Worm (Caenorhabditis elegans) whole organism, young adult: ENCODE measurements around the gene Y41C4A.18.

Experiments used
- B0019.2 ChIP-seq: fragments of 200-800 bp; sonication (Bioruptor generic); conservative IDR thresholded peaks from 2 replicates; pipeline ENCODE4 v1.3.6; 2022; ENCODE audit warnings: missing genetic modification reagents, missing genetic modification characterization, missing compliant biosample characterization
- B0035.1 ChIP-seq: sonication (generic microtip); optimal IDR thresholded peaks from 2 replicates; lab custom pipeline; 2016; ENCODE audit warnings: missing genetic modification characterization, mild to moderate bottlenecking, missing compliant biosample characterization, missing genotype, missing genetic modification reagents
- C06A6.2 ChIP-seq: fragments of 200-800 bp; sonication (Bioruptor generic); conservative IDR thresholded peaks from 2 replicates; pipeline ENCODE4 v1.3.6; 2022; ENCODE audit warnings: missing genetic modification characterization, missing compliant biosample characterization
- F37B4.10 ChIP-seq: fragments of 200-800 bp; sonication (Bioruptor generic); IDR thresholded peaks from 2 replicates; pipeline ENCODE4 v1.3.6; 2022; ENCODE audit warnings: missing genetic modification characterization, missing compliant biosample characterization
- F39B2.1 ChIP-seq: fragments of 200-800 bp; sonication (Bioruptor generic); IDR thresholded peaks from 2 replicates; pipeline ENCODE4 v1.3.6; 2022; ENCODE audit warnings: missing genetic modification reagents, missing genetic modification characterization, missing compliant biosample characterization
- F49E8.2 ChIP-seq: sonication (generic microtip); optimal IDR thresholded peaks from 3 replicates; lab custom pipeline; 2017; ENCODE audit warnings: missing genetic modification characterization, mild to moderate bottlenecking, missing compliant biosample characterization, antibody characterized with exemption, moderate library complexity; ENCODE audit not compliant: insufficient read depth
- T26A5.8 ChIP-seq: sonication (generic microtip); optimal IDR thresholded peaks from 2 replicates; lab custom pipeline; 2016; ENCODE audit warnings: missing genetic modification characterization, missing compliant biosample characterization
- Y53G8AR.9 ChIP-seq: fragments of 200-800 bp; sonication (Bioruptor generic); conservative IDR thresholded peaks from 2 replicates; pipeline ENCODE4 v1.3.6; 2022; ENCODE audit warnings: missing genetic modification reagents, missing genetic modification characterization, missing compliant biosample characterization
- Y67H2A.10 ChIP-seq: fragments of 200-800 bp; sonication (Bioruptor generic); conservative IDR thresholded peaks from 2 replicates; pipeline ENCODE4 v1.3.6; 2022; ENCODE audit warnings: missing genetic modification reagents, missing genetic modification characterization, missing compliant biosample characterization
- ZK185.1 ChIP-seq: sonication (generic microtip); optimal IDR thresholded peaks from 2 replicates; lab custom pipeline; 2016; ENCODE audit warnings: mild to moderate bottlenecking, missing genetic modification characterization, missing compliant biosample characterization; ENCODE audit not compliant: poor library complexity, severe bottlenecking
- atf-7 ChIP-seq: sonication (generic microtip); optimal IDR thresholded peaks from 2 replicates; lab custom pipeline; 2017; ENCODE audit warnings: mild to moderate bottlenecking, missing genetic modification characterization, missing compliant biosample characterization
- athp-1 ChIP-seq: sonication (generic microtip); optimal IDR thresholded peaks from 2 replicates; lab custom pipeline; 2017; ENCODE audit warnings: mild to moderate bottlenecking, missing genetic modification characterization, missing compliant biosample characterization
- attf-6 ChIP-seq: fragments of 200-800 bp; sonication (Bioruptor generic); IDR thresholded peaks from 2 replicates; pipeline ENCODE4 v1.3.6; 2022; ENCODE audit warnings: missing genetic modification reagents, missing genetic modification characterization, missing compliant biosample characterization
- bed-1 ChIP-seq: fragments of 200-800 bp; sonication (Bioruptor generic); IDR thresholded peaks from 2 replicates; pipeline ENCODE4 v1.3.6; 2022; ENCODE audit warnings: missing genetic modification reagents, missing genetic modification characterization, missing compliant biosample characterization
- ccch-3 ChIP-seq: fragments of 200-800 bp; sonication (Bioruptor generic); optimal IDR thresholded peaks from 2 replicates; lab custom pipeline; 2018; ENCODE audit warnings: mild to moderate bottlenecking, missing genetic modification characterization, missing compliant biosample characterization
- ceh-27 ChIP-seq: fragments of 200-800 bp; sonication (Bioruptor generic); optimal IDR thresholded peaks from 2 replicates; lab custom pipeline; 2018; ENCODE audit warnings: mild to moderate bottlenecking, missing genetic modification characterization, moderate library complexity, missing compliant biosample characterization
- die-1 ChIP-seq: sonication (generic microtip); optimal IDR thresholded peaks from 2 replicates; lab custom pipeline; 2016; ENCODE audit warnings: missing genotype, mild to moderate bottlenecking, missing genetic modification characterization, missing compliant biosample characterization
- dox-1 ChIP-seq: fragments of 200-800 bp; sonication (Bioruptor generic); IDR thresholded peaks from 2 replicates; pipeline ENCODE4 v1.3.6; 2022; ENCODE audit warnings: missing genetic modification reagents, missing genetic modification characterization, missing compliant biosample characterization
- dpff-1 ChIP-seq: sonication (generic microtip); optimal IDR thresholded peaks from 2 replicates; lab custom pipeline; 2017; ENCODE audit warnings: mild to moderate bottlenecking, missing genetic modification characterization, missing compliant biosample characterization
- fkh-3 ChIP-seq: sonication (generic microtip); optimal IDR thresholded peaks from 2 replicates; lab custom pipeline; 2016; ENCODE audit warnings: mild to moderate bottlenecking, missing genetic modification characterization, missing compliant biosample characterization
- gei-17 ChIP-seq: fragments of 200-800 bp; sonication (Bioruptor generic); optimal IDR thresholded peaks from 2 replicates; lab custom pipeline; 2018; ENCODE audit warnings: mild to moderate bottlenecking, missing genetic modification characterization, missing compliant biosample characterization
- hlh-26 ChIP-seq: fragments of 200-800 bp; sonication (Bioruptor generic); conservative IDR thresholded peaks from 2 replicates; pipeline ENCODE4 v1.3.6; 2022; ENCODE audit warnings: missing genetic modification reagents, missing genetic modification characterization, missing compliant biosample characterization
- hmg-1.2 ChIP-seq: fragments of 200-800 bp; sonication (Bioruptor generic); IDR thresholded peaks from 2 replicates; pipeline ENCODE4 v1.3.6; 2022; ENCODE audit warnings: missing genetic modification reagents, missing genetic modification characterization, missing compliant biosample characterization
- hmg-20 ChIP-seq: fragments of 200-800 bp; sonication (Bioruptor generic); IDR thresholded peaks from 2 replicates; pipeline ENCODE4 v1.3.6; 2022; ENCODE audit warnings: missing genetic modification reagents, missing genetic modification characterization, missing compliant biosample characterization
- hsf-1 ChIP-seq: fragments of 200-800 bp; sonication (Bioruptor generic); IDR thresholded peaks from 2 replicates; pipeline ENCODE4 v1.3.6; 2022; ENCODE audit warnings: missing genetic modification reagents, missing genetic modification characterization, missing compliant biosample characterization
- lin-26 ChIP-seq: fragments of 200-800 bp; sonication (Bioruptor generic); IDR thresholded peaks from 2 replicates; pipeline ENCODE4 v1.3.6; 2022; ENCODE audit warnings: missing genetic modification reagents, missing genetic modification characterization, missing compliant biosample characterization
- lin-40 ChIP-seq: sonication (generic microtip); optimal IDR thresholded peaks from 2 replicates; lab custom pipeline; 2016; ENCODE audit warnings: missing genetic modification characterization, mild to moderate bottlenecking, missing compliant biosample characterization, missing genotype, missing genetic modification reagents
- lir-1 ChIP-seq: fragments of 200-800 bp; sonication (Bioruptor generic); conservative IDR thresholded peaks from 2 replicates; pipeline ENCODE4 v1.3.6; 2022; ENCODE audit warnings: missing genetic modification reagents, missing genetic modification characterization, missing compliant biosample characterization
- lsy-27 ChIP-seq: sonication (generic microtip); optimal IDR thresholded peaks from 2 replicates; lab custom pipeline; 2017; ENCODE audit warnings: missing genetic modification characterization, mild to moderate bottlenecking, missing compliant biosample characterization, antibody characterized with exemption, missing genotype, borderline replicate concordance; ENCODE audit not compliant: insufficient read depth
- madf-3 ChIP-seq: fragments of 200-800 bp; sonication (Bioruptor generic); IDR thresholded peaks from 2 replicates; pipeline ENCODE4 v1.3.6; 2022; ENCODE audit warnings: missing genetic modification reagents, missing genetic modification characterization, missing compliant biosample characterization
- madf-8 ChIP-seq: fragments of 200-800 bp; sonication (Bioruptor generic); conservative IDR thresholded peaks from 2 replicates; pipeline ENCODE4 v1.3.6; 2022; ENCODE audit warnings: missing genetic modification reagents, missing genetic modification characterization, missing compliant biosample characterization
- nfya-1 ChIP-seq: sonication (generic microtip); optimal IDR thresholded peaks from 2 replicates; lab custom pipeline; 2017; ENCODE audit warnings: antibody characterized with exemption, missing compliant biosample characterization, missing genetic modification characterization, borderline replicate concordance; ENCODE audit not compliant: insufficient read depth
- nfya-2 ChIP-seq: fragments of 200-800 bp; sonication (Bioruptor generic); IDR thresholded peaks from 2 replicates; pipeline ENCODE4 v1.3.6; 2022; ENCODE audit warnings: missing genetic modification reagents, missing genetic modification characterization, missing compliant biosample characterization
- nfyb-1 ChIP-seq: fragments of 200-800 bp; sonication (Bioruptor generic); IDR thresholded peaks from 2 replicates; pipeline ENCODE4 v1.3.6; 2022; ENCODE audit warnings: missing genetic modification reagents, missing genetic modification characterization, missing compliant biosample characterization
- nhr-120 ChIP-seq: fragments of 200-800 bp; sonication (Bioruptor generic); IDR thresholded peaks from 2 replicates; pipeline ENCODE4 v1.3.6; 2022; ENCODE audit warnings: missing genetic modification characterization, missing compliant biosample characterization
- nhr-27 ChIP-seq: fragments of 200-800 bp; sonication (Bioruptor generic); optimal IDR thresholded peaks from 2 replicates; lab custom pipeline; 2018; ENCODE audit warnings: mild to moderate bottlenecking, missing genetic modification characterization, moderate library complexity, missing compliant biosample characterization
- repo-1 ChIP-seq: sonication (generic microtip); optimal IDR thresholded peaks from 2 replicates; lab custom pipeline; 2017; ENCODE audit warnings: mild to moderate bottlenecking, missing genetic modification characterization, missing compliant biosample characterization
- snpc-1.3 ChIP-seq: sonication (generic microtip); optimal IDR thresholded peaks from 2 replicates; lab custom pipeline; 2017; ENCODE audit warnings: missing genetic modification characterization, mild to moderate bottlenecking, missing compliant biosample characterization, antibody characterized with exemption, moderate library complexity, missing genotype, missing genetic modification reagents; ENCODE audit not compliant: insufficient read depth
- snpc-3.4 ChIP-seq: sonication (generic microtip); optimal IDR thresholded peaks from 2 replicates; lab custom pipeline; 2017; ENCODE audit warnings: missing genetic modification characterization, mild to moderate bottlenecking, missing compliant biosample characterization, antibody characterized with exemption, moderate library complexity, missing genotype, missing genetic modification reagents
- somi-1 ChIP-seq: fragments of 200-800 bp; sonication (Bioruptor generic); optimal IDR thresholded peaks from 2 replicates; lab custom pipeline; 2018; ENCODE audit warnings: mild to moderate bottlenecking, missing genetic modification characterization, missing compliant biosample characterization
- sptf-2 ChIP-seq: fragments of 200-800 bp; sonication (Bioruptor generic); optimal IDR thresholded peaks from 2 replicates; lab custom pipeline; 2018; ENCODE audit warnings: mild to moderate bottlenecking, missing genetic modification characterization, missing compliant biosample characterization
- tbp1 ChIP-seq: fragments of 200-800 bp; sonication (Bioruptor generic); optimal IDR thresholded peaks from 2 replicates; lab custom pipeline; 2018; ENCODE audit warnings: mild to moderate bottlenecking, missing genetic modification characterization, missing compliant biosample characterization
- tbx-9 ChIP-seq: sonication (generic microtip); optimal IDR thresholded peaks from 2 replicates; lab custom pipeline; 2016; ENCODE audit warnings: borderline replicate concordance, missing genetic modification characterization, inconsistent platforms, missing compliant biosample characterization
- tlf-1 ChIP-seq: fragments of 200-800 bp; sonication (Bioruptor generic); optimal IDR thresholded peaks from 2 replicates; lab custom pipeline; 2018; ENCODE audit warnings: mild to moderate bottlenecking, missing genetic modification characterization, missing compliant biosample characterization
- xnd-1 ChIP-seq: sonication (generic microtip); optimal IDR thresholded peaks from 2 replicates; lab custom pipeline; 2016; ENCODE audit warnings: missing genotype, missing genetic modification reagents, missing genetic modification characterization, missing compliant biosample characterization
- zfh-2 ChIP-seq: fragments of 200-800 bp; sonication (Bioruptor generic); conservative IDR thresholded peaks from 2 replicates; pipeline ENCODE4 v1.3.6; 2022; ENCODE audit warnings: missing genetic modification reagents, missing genetic modification characterization, missing compliant biosample characterization
- zim-3 ChIP-seq: sonication (generic microtip); optimal IDR thresholded peaks from 2 replicates; lab custom pipeline; 2017; ENCODE audit warnings: mild to moderate bottlenecking, missing genetic modification characterization, moderate library complexity, missing compliant biosample characterization
- ztf-3 ChIP-seq: fragments of 200-800 bp; sonication (Bioruptor generic); optimal IDR thresholded peaks from 2 replicates; lab custom pipeline; 2018; ENCODE audit warnings: mild to moderate bottlenecking, missing genetic modification characterization, missing compliant biosample characterization

Y41C4A.18 gene

DNA sequence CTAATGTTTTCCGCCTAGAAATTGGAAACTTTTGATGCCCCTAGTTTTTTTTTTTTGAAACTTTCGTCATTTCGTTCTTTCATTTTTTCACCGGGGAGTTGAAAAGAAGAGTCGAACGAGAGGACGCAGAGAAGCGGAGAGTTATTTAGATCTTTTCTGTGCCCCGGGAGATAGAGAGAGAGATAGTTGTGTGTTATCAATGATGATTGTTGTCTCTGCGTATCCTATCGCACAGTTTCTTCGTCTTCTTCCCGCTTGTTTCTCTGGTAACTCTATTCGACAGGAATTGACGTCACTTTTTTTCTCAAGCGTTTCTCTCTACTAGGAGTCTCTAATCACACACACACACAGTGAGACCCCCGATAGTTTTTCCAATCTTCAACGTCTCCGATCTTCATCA is 41.1 kb upstream of the Y41C4A.18 start (continued):
- TF ChIP-seq gei-17 (GFP tag; lab: Kevin White, UChicago): no peak
- TF ChIP-seq tbx-9: no peak
- no peak for TF ChIP-seq xnd-1
- no peak for TF ChIP-seq zim-3 (tag; lab: Kevin White, UChicago)
- TF ChIP-seq sptf-2 (GFP tag; lab: Kevin White, UChicago): no peak
- no peak for TF ChIP-seq C06A6.2
- TF ChIP-seq dox-1: peak; percentile 44; the same call in 1 of the 2 replicates
- TF ChIP-seq B0019.2 (GFP tag; lab: Robert Waterston, UW): no peak
- TF ChIP-seq snpc-3.4: no peak
- peak; percentile 49; the same call in 1 of the 2 replicates for TF ChIP-seq hmg-1.2 (GFP tag; lab: Robert Waterston, UW)
- TF ChIP-seq T26A5.8 (tag; lab: Kevin White, UChicago): no peak
- peak; percentile 27 for TF ChIP-seq somi-1
- TF ChIP-seq zfh-2: no peak
- no peak for TF ChIP-seq nfya-1 (tag; lab: Kevin White, UChicago)
- TF ChIP-seq nhr-27 (tag; lab: Kevin White, UChicago): no peak
- no peak for TF ChIP-seq die-1 (tag; lab: Kevin White, UChicago)
- no peak for TF ChIP-seq bed-1
- peak; percentile 95 for TF ChIP-seq atf-7
- TF ChIP-seq Y53G8AR.9 (GFP tag; lab: Robert Waterston, UW): no peak
- TF ChIP-seq ceh-27 (GFP tag; lab: Kevin White, UChicago): no peak
- no peak for TF ChIP-seq madf-3 (GFP tag; lab: Robert Waterston, UW)
- no peak for TF ChIP-seq repo-1
- TF ChIP-seq nhr-120: no peak
- TF ChIP-seq ztf-3 (GFP tag; lab: Kevin White, UChicago): peak; percentile 59
- TF ChIP-seq hmg-20 (GFP tag; lab: Robert Waterston, UW): no peak
- TF ChIP-seq F39B2.1 (GFP tag; lab: Robert Waterston, UW): no peak
- no peak for TF ChIP-seq F49E8.2 (tag; lab: Kevin White, UChicago)
- TF ChIP-seq hlh-26 (GFP tag; lab: Robert Waterston, UW): no peak
- no peak for TF ChIP-seq fkh-3 (tag; lab: Kevin White, UChicago)
- no peak for TF ChIP-seq dpff-1 (tag; lab: Kevin White, UChicago)
- no peak for TF ChIP-seq B0035.1
- TF ChIP-seq lsy-27 (tag; lab: Kevin White, UChicago): no peak
- peak; percentile 39; the same call in 1 of the 2 replicates for TF ChIP-seq nfyb-1 (GFP tag; lab: Robert Waterston, UW)
- TF ChIP-seq madf-8 (GFP tag; lab: Robert Waterston, UW): no peak
- TF ChIP-seq lin-40 (tag; lab: Kevin White, UChicago): peak; percentile 60
- TF ChIP-seq F37B4.10 (GFP tag; lab: Robert Waterston, UW): no peak
- no peak for TF ChIP-seq athp-1 (tag; lab: Kevin White, UChicago)
- TF ChIP-seq tbp1 (GFP tag; lab: Kevin White, UChicago): peak; percentile 11
- no peak for TF ChIP-seq snpc-1.3 (tag; lab: Kevin White, UChicago)
- TF ChIP-seq nfya-2 (GFP tag; lab: Robert Waterston, UW): no peak
- TF ChIP-seq hsf-1 (GFP tag; lab: Robert Waterston, UW): no peak
- TF ChIP-seq attf-6: no peak
- peak; percentile 27 for TF ChIP-seq ZK185.1
- TF ChIP-seq Y67H2A.10: no peak
- no peak for TF ChIP-seq tlf-1 (GFP tag; lab: Kevin White, UChicago)
- peak; percentile 20; the same call in 1 of the 2 replicates for TF ChIP-seq lin-26 (GFP tag; lab: Robert Waterston, UW)
- TF ChIP-seq lir-1: no peak
- no peak for TF ChIP-seq ccch-3 (GFP tag; lab: Kevin White, UChicago)
